Fruit fly (Drosophila melanogaster): Measurements from ENCODE around the gene Nemp.

Nemp gene

DNA sequence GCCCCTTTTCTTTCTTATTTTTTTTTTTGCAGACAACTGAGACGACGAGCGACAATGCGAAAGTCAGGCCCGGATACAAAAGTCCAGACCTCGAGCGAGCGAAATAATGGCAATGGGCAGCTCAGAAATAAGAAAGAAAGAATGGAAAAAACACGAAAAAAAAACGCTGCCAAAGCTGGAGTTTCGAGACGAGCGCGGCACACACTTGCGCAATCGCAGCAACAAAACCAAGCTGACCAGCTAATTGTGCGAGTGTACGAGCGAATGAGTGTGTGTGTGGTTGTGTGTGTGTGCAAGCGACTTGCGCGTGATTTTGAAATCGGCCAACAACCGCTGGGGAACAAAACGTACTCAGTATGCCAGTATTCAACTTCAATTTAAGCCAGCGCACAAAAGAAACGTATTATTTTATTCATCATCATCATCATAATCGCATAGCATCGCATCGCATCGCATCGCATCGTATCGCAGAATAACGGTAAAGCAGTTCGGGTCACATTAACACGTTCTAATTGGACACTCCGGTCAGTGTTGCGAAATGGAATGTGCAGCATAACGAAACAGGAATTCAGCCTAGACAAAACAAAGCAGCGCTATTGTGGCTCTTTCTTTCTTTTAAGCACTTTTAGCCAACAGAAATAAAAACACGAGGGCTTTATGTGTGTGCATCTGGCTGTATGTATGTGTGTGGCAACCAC lies 6.9 kb downstream of the Nemp start:
- TF ChIP-seq psq (optimal IDR thresholded peaks at IDR 0.05): no peak
- TF ChIP-seq CG8478 (optimal IDR thresholded peaks at IDR 0.05): no peak
- no peak for TF ChIP-seq EcR (GFP tag; optimal IDR thresholded peaks at IDR 0.05)
- TF ChIP-seq pan (optimal IDR thresholded peaks at IDR 0.05): no peak
- no peak for TF ChIP-seq usp (GFP tag; optimal IDR thresholded peaks at IDR 0.05)
- no peak for TF ChIP-seq Dll (optimal IDR thresholded peaks at IDR 0.05)

DNA sequence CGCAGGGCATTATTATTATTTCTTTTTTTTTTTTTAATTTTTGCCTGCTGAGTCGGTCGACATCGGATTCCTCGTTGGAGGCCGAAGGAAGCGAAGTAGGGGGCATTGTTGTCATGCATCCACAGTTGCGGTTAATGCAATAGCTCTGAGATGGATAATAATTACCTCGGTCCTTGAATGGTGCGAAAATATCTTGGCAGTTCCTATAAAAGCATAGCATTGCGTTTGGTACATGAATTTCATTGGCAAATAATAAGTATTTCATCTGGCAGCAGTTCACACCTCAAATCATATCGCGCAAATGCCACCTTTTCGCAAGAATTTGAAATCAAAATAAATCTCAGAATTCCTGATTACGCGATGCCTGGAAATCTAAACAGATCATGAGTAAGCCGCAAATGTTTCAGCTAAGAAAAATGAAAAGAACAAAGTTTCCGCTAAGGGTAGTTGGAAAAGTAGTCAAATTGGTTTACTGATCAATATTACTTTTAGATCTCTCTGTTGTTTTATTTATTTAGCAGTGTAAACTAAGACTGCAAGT lies 7.7 kb downstream of the Nemp start:
- TF ChIP-seq CG8478 (optimal IDR thresholded peaks at IDR 0.05) (no peak), pan (optimal IDR thresholded peaks at IDR 0.05) (no peak), psq (optimal IDR thresholded peaks at IDR 0.05) (no peak), usp (GFP tag; optimal IDR thresholded peaks at IDR 0.05) (no peak), EcR (GFP tag; optimal IDR thresholded peaks at IDR 0.05) (no peak), Dll (optimal IDR thresholded peaks at IDR 0.05) (no peak)

DNA sequence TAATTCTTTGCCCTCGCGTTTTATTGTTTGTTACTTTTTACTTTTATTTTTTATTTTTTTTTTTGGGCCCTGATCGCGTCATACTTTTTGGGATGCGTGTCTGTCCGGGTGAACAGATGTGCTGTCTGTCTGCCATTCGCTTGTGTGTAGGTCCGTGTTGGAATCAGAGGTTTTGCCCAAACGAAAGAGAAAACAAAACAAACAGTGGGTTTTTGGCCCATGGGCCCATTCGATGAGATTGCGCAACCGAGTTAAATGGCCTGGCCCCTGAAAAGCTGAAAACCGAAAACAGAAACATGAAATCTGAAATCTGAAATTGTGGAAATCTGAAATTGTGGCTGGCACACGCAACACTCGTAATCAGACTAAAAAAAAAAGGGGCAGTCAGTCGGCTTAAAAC lies 9.3 kb downstream of the Nemp start:
- TF ChIP-seq EcR (GFP tag; optimal IDR thresholded peaks at IDR 0.05) (no peak), CG8478 (optimal IDR thresholded peaks at IDR 0.05) (no peak), pan (optimal IDR thresholded peaks at IDR 0.05) (no peak), psq (optimal IDR thresholded peaks at IDR 0.05) (no peak), usp (GFP tag; optimal IDR thresholded peaks at IDR 0.05) (no peak), Dll (optimal IDR thresholded peaks at IDR 0.05) (no peak)

DNA sequence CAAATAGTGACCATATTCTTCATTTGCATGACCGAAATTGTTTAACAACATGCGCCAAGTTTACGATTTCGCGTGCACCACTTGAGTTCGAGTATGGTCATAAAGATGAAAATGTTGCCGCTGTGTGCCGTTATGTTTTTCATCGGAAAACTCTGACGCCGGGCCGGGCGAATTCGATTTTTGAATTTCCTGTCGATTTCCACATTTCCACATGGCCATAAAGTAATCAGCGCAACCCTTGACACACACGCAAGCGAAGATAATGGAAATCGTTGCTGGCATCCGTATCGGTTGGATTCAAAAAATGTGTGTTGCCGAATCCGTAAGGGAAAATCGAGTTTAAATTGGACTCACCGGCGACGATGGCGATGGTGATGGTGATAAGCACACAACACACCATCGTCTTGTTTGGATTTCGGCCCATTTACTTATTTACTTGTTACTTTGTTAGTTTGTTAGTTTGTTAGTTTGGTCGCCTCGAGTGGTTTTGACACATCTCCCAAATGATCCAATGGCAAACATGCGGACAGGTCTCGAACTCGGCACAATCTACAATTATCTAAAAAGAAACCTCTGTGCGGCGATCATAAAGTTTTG lies 10.2 kb downstream of the Nemp start:
- TF ChIP-seq Dll (optimal IDR thresholded peaks at IDR 0.05) (no peak), pan (optimal IDR thresholded peaks at IDR 0.05) (no peak), psq (optimal IDR thresholded peaks at IDR 0.05) (no peak), usp (GFP tag; optimal IDR thresholded peaks at IDR 0.05) (no peak)

DNA sequence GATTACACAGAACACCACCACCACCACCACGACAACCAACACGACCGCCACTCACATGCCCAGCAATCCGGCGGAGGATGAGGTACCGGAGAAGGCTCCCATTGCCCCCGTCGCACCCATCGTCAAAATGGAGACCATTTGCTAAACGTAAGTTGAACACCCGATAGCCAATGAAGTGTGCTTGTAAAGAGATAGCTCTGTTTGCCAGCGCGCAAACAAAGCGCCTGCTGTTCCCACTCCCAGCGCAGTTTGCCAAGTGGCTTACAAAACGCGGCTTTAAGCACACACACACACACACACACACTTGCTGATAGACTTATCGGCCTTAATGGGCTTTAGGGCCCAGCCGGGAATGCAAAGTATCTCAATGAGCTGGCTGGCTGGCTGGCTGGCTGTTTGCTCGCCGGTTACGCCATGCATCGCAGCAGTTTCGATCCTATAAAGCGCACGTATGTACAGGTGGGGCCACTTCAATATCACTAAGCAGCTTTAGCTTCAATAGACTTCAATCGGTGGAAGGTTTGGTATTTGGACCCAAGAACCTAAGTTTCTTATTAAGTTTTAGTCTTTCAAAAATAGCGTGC lies 11.4 kb downstream of the Nemp start:
- TF ChIP-seq usp (GFP tag; optimal IDR thresholded peaks at IDR 0.05): no peak
- TF ChIP-seq psq (optimal IDR thresholded peaks at IDR 0.05): no peak
- TF ChIP-seq Dll (optimal IDR thresholded peaks at IDR 0.05): no peak
- no peak for TF ChIP-seq pan (optimal IDR thresholded peaks at IDR 0.05)

DNA sequence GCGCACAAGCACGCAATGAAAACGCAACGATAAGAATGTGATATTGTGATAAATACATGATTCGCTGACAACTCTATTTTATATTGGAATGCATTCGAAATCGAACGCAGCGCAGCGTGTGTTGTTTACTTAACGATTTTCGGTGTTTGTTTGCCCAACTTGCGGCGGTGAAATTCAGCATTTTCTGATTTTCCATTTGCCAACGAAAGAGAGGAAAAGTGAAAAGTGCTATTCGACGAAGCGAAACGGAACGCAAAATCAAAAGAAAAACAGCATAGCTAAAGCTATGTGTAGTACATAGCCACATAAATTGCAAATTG lies 13.8 kb downstream of the Nemp start:
- no peak for TF ChIP-seq usp (GFP tag; optimal IDR thresholded peaks at IDR 0.05)
- TF ChIP-seq psq (optimal IDR thresholded peaks at IDR 0.05): no peak

DNA sequence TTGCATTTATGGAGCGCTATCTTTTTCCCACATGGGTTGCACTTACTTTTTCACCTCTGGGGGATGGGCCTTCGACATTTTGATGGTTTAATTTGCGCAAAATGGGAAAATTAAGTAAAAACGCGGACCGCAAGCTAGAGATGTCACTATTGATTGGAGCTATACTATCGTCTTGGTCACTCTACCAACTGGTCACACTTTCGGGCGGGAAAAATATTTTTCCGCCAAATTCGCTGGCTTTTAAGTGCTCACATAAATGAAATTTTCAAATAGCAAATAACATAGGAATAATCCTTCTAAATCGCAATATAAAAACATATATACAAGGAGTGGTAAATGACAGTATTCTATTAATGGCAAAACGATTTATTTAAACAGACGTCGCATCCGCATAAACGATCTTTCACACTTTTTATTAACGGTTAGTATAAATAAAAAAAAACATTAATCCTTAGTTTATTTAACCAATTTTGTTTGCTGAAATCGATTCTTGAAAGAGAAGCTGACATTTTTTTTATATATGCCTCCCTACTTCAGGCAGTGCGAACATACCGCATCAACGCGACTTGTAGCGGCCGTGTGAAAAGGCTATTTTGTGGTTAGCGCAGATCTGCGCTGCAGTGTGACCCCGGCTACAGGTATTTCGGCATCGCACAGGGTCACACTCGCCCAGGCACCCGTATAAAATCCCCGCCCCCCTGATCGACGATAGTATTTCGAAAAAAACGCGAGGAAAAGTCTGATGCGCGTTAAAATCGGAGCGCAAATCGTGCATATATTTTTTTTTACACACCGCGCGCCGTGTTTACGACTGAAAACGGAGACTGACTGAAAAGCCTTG lies 14.3 kb downstream of the Nemp start, which contains the start of the genes SNRPG and mthl1:
Gene SNRPG (minus strand): TSS at position 160 of the 841 bp plus-strand sequence.
Gene mthl1 (plus strand): TSS at position 709 of the 841 bp plus-strand sequence.
- TF ChIP-seq CG8478 (optimal IDR thresholded peaks at IDR 0.05) (no peak), usp (GFP tag; optimal IDR thresholded peaks at IDR 0.05) (no peak)

DNA sequence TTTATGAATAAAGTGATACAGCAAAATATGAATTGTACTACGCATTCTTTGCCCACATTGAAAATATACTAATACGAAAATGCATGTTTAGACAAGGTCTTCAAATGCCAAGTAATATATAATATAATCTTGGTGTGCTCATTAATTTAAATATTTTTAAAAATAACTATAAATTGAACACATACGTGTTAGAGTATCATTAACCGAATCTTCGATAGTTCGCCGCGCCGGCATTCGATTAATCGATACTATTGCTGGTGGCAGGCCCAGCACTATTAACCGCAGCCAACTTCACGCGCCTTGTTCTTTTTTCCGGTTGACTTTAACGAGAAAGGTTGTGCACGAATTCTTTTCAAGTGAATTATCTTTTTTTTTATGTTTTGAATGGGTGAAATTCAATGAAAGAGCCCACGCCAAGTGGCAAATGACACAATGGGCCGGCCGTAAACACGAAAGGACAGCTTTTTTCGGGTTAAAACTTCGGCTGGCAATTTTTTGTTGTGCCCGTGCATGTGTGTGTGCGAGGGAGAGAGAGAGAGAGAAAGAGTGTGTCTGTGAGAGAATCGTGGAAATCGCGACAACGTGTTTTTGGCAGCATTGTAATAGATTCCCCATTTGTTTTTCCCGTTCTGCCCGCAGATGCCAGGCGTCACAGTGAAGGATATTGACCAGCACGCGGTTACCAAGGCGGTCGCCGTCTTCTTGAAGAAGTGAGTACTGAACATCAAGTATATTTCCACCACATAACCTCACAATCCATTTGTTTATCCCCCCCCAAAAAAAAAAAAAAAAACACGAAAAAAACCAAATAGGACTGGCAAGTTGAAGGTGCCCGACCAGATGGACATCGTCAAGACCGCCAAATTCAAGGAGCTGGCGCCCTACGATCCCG lies 17.0 kb downstream of the Nemp start, which contains the start of gene RpS19a:
Gene RpS19a (plus strand): TSS at position 301 of the 892 bp plus-strand sequence.
- TF ChIP-seq EcR (GFP tag; optimal IDR thresholded peaks at IDR 0.05) (no peak), pan (optimal IDR thresholded peaks at IDR 0.05) (no peak), Dll (optimal IDR thresholded peaks at IDR 0.05) (no peak), CG8478 (optimal IDR thresholded peaks at IDR 0.05) (no peak), psq (optimal IDR thresholded peaks at IDR 0.05) (no peak)

DNA sequence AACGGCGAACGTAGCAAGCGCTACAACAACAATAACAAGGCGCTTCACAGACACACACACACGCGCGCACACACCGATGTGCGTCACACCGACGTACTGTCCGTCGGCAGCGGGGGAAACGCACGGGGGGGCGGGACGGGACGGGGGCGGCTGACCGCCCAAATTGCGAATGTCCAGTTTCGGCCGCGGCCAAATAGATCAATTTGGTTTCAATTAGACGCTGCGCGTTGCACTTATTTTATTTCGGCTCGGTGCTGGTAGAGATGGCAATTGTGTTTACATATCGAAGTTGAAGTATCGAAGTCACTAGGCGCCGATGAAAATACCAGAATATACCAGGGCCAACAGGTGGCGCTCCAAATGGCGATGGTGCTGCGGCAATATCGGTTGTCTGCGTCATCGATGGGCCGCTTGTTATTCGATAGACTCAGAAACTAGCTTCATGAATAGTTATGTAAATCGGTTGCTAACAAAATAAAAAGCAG lies 17.7 kb downstream of the Nemp start, which contains the start of gene Rok:
Gene Rok (minus strand): TSS at position 309 of the 485 bp plus-strand sequence.
- no peak for TF ChIP-seq psq (optimal IDR thresholded peaks at IDR 0.05)
- no peak for TF ChIP-seq CG8478 (optimal IDR thresholded peaks at IDR 0.05)
- no peak for TF ChIP-seq Dll (optimal IDR thresholded peaks at IDR 0.05)
- no peak for TF ChIP-seq EcR (GFP tag; optimal IDR thresholded peaks at IDR 0.05)
- no peak for TF ChIP-seq pan (optimal IDR thresholded peaks at IDR 0.05)
- no peak for TF ChIP-seq usp (GFP tag; optimal IDR thresholded peaks at IDR 0.05)

DNA sequence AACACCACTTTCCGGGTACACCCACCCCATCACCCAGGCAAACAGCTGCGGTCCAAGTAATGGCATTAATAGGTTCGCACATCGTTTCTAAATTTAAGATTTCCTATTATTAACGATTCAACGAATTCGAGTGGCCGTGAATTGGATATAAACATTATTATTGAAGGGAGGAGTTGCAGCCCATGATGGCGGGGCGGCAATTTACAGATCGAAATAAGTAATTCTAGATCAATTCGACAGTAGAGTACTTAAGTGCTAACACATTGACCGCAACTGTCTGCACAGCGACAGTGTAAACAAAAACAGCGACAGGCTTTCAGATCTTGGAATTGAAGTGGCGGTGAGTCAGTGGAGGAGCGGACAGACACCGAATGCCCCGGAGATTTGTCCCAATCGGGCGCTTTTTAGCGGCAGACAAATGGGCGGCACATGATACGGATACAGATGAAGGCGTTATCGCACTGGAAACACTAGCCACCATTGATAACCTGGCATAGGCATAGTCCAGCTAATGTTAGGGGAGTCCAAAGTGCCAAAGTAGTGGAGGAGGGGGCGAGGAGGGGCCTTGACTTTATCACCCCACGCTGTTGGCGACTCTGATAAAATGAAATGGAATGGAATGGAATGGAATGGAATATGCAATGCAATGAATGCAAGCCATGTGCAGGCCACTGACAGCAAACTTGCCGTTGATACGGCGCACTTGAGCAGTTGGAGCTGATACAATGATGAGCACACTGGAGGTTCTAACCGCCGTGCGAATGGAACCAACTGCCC lies 21.4 kb downstream of the Nemp start:
- TF ChIP-seq usp (GFP tag; optimal IDR thresholded peaks at IDR 0.05) (no peak), Dll (optimal IDR thresholded peaks at IDR 0.05) (no peak), psq (optimal IDR thresholded peaks at IDR 0.05) (no peak), pan (optimal IDR thresholded peaks at IDR 0.05) (no peak), EcR (GFP tag; optimal IDR thresholded peaks at IDR 0.05) (no peak), CG8478 (optimal IDR thresholded peaks at IDR 0.05) (no peak)
